Worm (Caenorhabditis elegans) whole organism, L3 larva: ENCODE results near the gene F33A8.7.

Experiments used
- R02D3.7 ChIP-seq: fragments of 150-350 bp; optimal IDR thresholded peaks from 2 replicates; lab custom pipeline; 2014; ENCODE audit warnings: missing biosample characterization, missing genetic modification characterization
- ZK546.5 ChIP-seq: sonication (generic microtip); optimal IDR thresholded peaks from 2 replicates; lab custom pipeline; 2017; ENCODE audit warnings: missing biosample characterization, missing genetic modification characterization
- aly-2 ChIP-seq: fragments of 150-350 bp; optimal IDR thresholded peaks from 2 replicates; lab custom pipeline; 2014; ENCODE audit warnings: missing biosample characterization, missing genetic modification characterization
- ama-1 ChIP-seq: fragments of 150-350 bp; optimal IDR thresholded peaks from 2 replicates; lab custom pipeline; 2018
- ceh-16 ChIP-seq: sonication (generic microtip); optimal IDR thresholded peaks from 2 replicates; lab custom pipeline; 2017; ENCODE audit warnings: missing biosample characterization, missing genetic modification characterization
- ceh-28 ChIP-seq: fragments of 150-350 bp; optimal IDR thresholded peaks from 2 replicates; lab custom pipeline; 2014; ENCODE audit warnings: missing biosample characterization, missing genetic modification reagents, missing genetic modification characterization
- ceh-82 ChIP-seq: fragments of 150-350 bp; optimal IDR thresholded peaks from 2 replicates; lab custom pipeline; 2014; ENCODE audit warnings: missing biosample characterization, missing genetic modification characterization
- egl-27 ChIP-seq: sonication (generic microtip); optimal IDR thresholded peaks from 4 replicates; lab custom pipeline; 2017; ENCODE audit warnings: missing biosample characterization, missing genetic modification reagents, missing genetic modification characterization
- egl-5 ChIP-seq: fragments of 150-350 bp; optimal IDR thresholded peaks from 2 replicates; lab custom pipeline; 2017; ENCODE audit warnings: missing biosample characterization, missing genetic modification reagents, missing genetic modification characterization, inconsistent platforms
- elt-1 ChIP-seq: fragments of 150-350 bp; optimal IDR thresholded peaks from 2 replicates; lab custom pipeline; 2014; ENCODE audit warnings: missing biosample characterization, missing genetic modification characterization
- elt-2 ChIP-seq: sonication (generic microtip); optimal IDR thresholded peaks from 2 replicates; lab custom pipeline; 2016; ENCODE audit warnings: missing genetic modification reagents, mild to moderate bottlenecking, missing genetic modification characterization, missing compliant biosample characterization
- eor-1 ChIP-seq, 2 experiments: fragments of 150-350 bp; optimal IDR thresholded peaks; 2 replicates each; lab custom pipeline; 2014 to 2018; ENCODE audit warnings: missing biosample characterization in 2 of 2, missing genetic modification characterization in 2 of 2
- fkh-10 ChIP-seq: sonication (generic microtip); optimal IDR thresholded peaks from 2 replicates; lab custom pipeline; 2017; ENCODE audit warnings: missing biosample characterization, missing genetic modification reagents, missing genetic modification characterization
- fkh-2 ChIP-seq: fragments of 150-350 bp; optimal IDR thresholded peaks from 2 replicates; lab custom pipeline; 2014; ENCODE audit warnings: missing biosample characterization, missing genetic modification reagents, missing genetic modification characterization
- fos-1 ChIP-seq: fragments of 150-350 bp; optimal IDR thresholded peaks from 2 replicates; lab custom pipeline; 2014; ENCODE audit warnings: missing biosample characterization, missing genetic modification characterization
- lin-15B ChIP-seq: fragments of 150-350 bp; optimal IDR thresholded peaks from 2 replicates; lab custom pipeline; 2014; ENCODE audit warnings: missing biosample characterization, missing genetic modification characterization
- lin-39 ChIP-seq: fragments of 150-350 bp; optimal IDR thresholded peaks from 2 replicates; lab custom pipeline; 2018; ENCODE audit warnings: missing biosample characterization, missing genetic modification reagents, missing genetic modification characterization
- lsy-12 ChIP-seq: sonication (generic microtip); optimal IDR thresholded peaks from 2 replicates; lab custom pipeline; 2016; ENCODE audit warnings: mild to moderate bottlenecking, missing genetic modification characterization, missing compliant biosample characterization
- mml-1 ChIP-seq: fragments of 150-350 bp; sonication (generic microtip); optimal IDR thresholded peaks from 3 replicates; lab custom pipeline; 2014; ENCODE audit warnings: missing biosample characterization, missing genetic modification characterization
- nhr-11 ChIP-seq: fragments of 150-350 bp; optimal IDR thresholded peaks from 2 replicates; lab custom pipeline; 2014; ENCODE audit warnings: missing biosample characterization, missing genetic modification characterization
- nhr-12 ChIP-seq: fragments of 150-350 bp; optimal IDR thresholded peaks from 2 replicates; lab custom pipeline; 2014; ENCODE audit warnings: missing biosample characterization, missing genetic modification characterization
- nhr-23 ChIP-seq: fragments of 150-350 bp; optimal IDR thresholded peaks from 2 replicates; lab custom pipeline; 2014; ENCODE audit warnings: missing biosample characterization, missing genetic modification reagents, missing genetic modification characterization
- nhr-237 ChIP-seq: fragments of 150-350 bp; optimal IDR thresholded peaks from 2 replicates; lab custom pipeline; 2014; ENCODE audit warnings: missing biosample characterization, missing genetic modification characterization
- nhr-25 ChIP-seq: sonication (generic microtip); optimal IDR thresholded peaks from 2 replicates; lab custom pipeline; 2017; ENCODE audit warnings: missing biosample characterization, missing genetic modification characterization
- nhr-28 ChIP-seq: fragments of 150-350 bp; optimal IDR thresholded peaks from 2 replicates; lab custom pipeline; 2014; ENCODE audit warnings: missing biosample characterization, missing genetic modification characterization
- nhr-43 ChIP-seq: sonication (generic microtip); optimal IDR thresholded peaks from 2 replicates; lab custom pipeline; 2016; ENCODE audit warnings: mild to moderate bottlenecking, missing genetic modification characterization, missing compliant biosample characterization; ENCODE audit not compliant: poor library complexity, severe bottlenecking
- nhr-67 ChIP-seq: fragments of 150-350 bp; optimal IDR thresholded peaks from 2 replicates; lab custom pipeline; 2014; ENCODE audit warnings: missing biosample characterization, missing genetic modification characterization
- nhr-76 ChIP-seq: fragments of 150-350 bp; sonication (generic microtip); optimal IDR thresholded peaks from 5 replicates; lab custom pipeline; 2014; ENCODE audit warnings: missing biosample characterization, missing genetic modification characterization
- pha-4 ChIP-seq: fragments of 150-350 bp; optimal IDR thresholded peaks from 2 replicates; lab custom pipeline; 2014; ENCODE audit warnings: missing biosample characterization, missing genetic modification reagents, missing genetic modification characterization
- pqm-1 ChIP-seq: fragments of 150-350 bp; optimal IDR thresholded peaks from 2 replicates; lab custom pipeline; 2017; ENCODE audit warnings: missing biosample characterization, missing genetic modification characterization, inconsistent platforms
- sea-2 ChIP-seq: fragments of 150-350 bp; sonication (generic microtip); optimal IDR thresholded peaks from 4 replicates; lab custom pipeline; 2014; ENCODE audit warnings: missing biosample characterization, missing genetic modification reagents, missing genetic modification characterization
- skn-1 ChIP-seq: fragments of 150-350 bp; optimal IDR thresholded peaks from 2 replicates; lab custom pipeline; 2014; ENCODE audit warnings: missing biosample characterization, missing genetic modification characterization
- unc-39 ChIP-seq: sonication (generic microtip); optimal IDR thresholded peaks from 4 replicates; lab custom pipeline; 2017; ENCODE audit warnings: missing biosample characterization, missing genetic modification characterization
- unc-62 ChIP-seq: fragments of 150-350 bp; sonication (generic microtip); optimal IDR thresholded peaks from 4 replicates; lab custom pipeline; 2014; ENCODE audit warnings: missing biosample characterization, missing genetic modification reagents, missing genetic modification characterization
- ztf-11 ChIP-seq: fragments of 150-350 bp; optimal IDR thresholded peaks from 2 replicates; lab custom pipeline; 2014; ENCODE audit warnings: missing biosample characterization, missing genetic modification characterization
- ztf-4 ChIP-seq: fragments of 150-350 bp; optimal IDR thresholded peaks from 2 replicates; lab custom pipeline; 2014; ENCODE audit warnings: missing biosample characterization, missing genetic modification characterization

The F33A8.7 gene

DNA sequence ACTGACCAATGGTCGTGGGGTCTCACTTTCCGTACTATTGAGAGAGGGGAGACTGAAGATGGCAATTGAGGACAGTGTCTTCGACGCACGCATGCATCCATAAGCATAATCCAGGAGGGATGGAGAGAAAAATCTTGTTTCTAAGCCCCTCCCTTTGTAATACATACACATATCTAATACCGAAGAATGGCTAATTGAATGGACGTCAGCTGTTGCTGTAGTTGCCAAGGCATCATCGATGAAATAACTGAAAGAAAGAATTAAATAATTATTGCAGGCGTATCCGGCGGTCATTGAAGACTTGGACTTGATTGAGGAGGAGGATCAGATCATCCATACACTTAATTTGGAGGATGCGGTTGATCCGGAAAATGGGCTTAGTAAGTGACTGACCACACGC is at the start of gene F33A8.7:
Gene F33A8.7 (minus strand): TSS at position 101 of the 400 bp plus-strand sequence.
- no peak for TF ChIP-seq fkh-10 (GFP tag; lab: Kevin White, UChicago)
- no peak for TF ChIP-seq nhr-12 (tag; lab: Kevin White, UChicago)
- TF ChIP-seq eor-1 (tag; optimal IDR thresholded peaks at IDR 0.05; lab: Kevin White, UChicago) = no peak
- TF ChIP-seq ama-1 (lab: Kevin White, UChicago) = no peak
- TF ChIP-seq sea-2 (GFP tag; lab: Kevin White, UChicago) = no peak
- no peak for TF ChIP-seq fos-1
- TF ChIP-seq ceh-16 (tag; lab: Kevin White, UChicago) = no peak
- TF ChIP-seq nhr-23 (tag; lab: Kevin White, UChicago) = no peak
- TF ChIP-seq ztf-11 (tag; lab: Kevin White, UChicago) = no peak
- no peak for TF ChIP-seq nhr-43 (tag; lab: Kevin White, UChicago)
- TF ChIP-seq skn-1 (tag; lab: Kevin White, UChicago) = no peak
- TF ChIP-seq aly-2 (tag; lab: Kevin White, UChicago) = no peak
- TF ChIP-seq unc-62 = no peak
- TF ChIP-seq elt-1 (tag; lab: Kevin White, UChicago) = no peak

DNA sequence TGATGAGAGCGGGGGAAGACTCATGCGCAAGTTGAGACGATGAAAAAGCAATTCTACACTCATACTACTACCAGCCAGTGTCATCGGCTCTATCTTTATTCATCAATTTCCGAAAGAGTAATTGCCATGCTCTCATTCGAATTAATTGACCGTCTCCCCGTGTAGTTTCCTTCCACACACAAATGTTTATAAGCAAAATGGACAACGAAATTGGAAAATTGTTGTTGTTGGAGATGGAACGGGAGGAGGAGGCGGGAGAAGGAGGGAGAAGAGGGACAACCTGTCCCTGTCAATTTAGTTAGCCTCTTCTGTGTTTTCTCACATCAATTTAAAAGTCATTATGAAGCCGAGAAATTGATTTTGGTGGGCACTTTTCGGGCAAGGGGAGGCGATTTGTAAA is 47.1 kb upstream of the F33A8.7 start:
- TF ChIP-seq nhr-12 (tag; lab: Kevin White, UChicago) (no peak), pha-4 (tag; lab: Kevin White, UChicago) (no peak), nhr-23 (tag; lab: Kevin White, UChicago) (no peak), ceh-82 (tag; lab: Kevin White, UChicago) (no peak), fkh-2 (tag; lab: Kevin White, UChicago) (no peak), ZK546.5 (tag; lab: Kevin White, UChicago) (no peak), lsy-12 (no peak), egl-5 (tag; lab: Kevin White, UChicago) (no peak), elt-2 (tag; lab: Kevin White, UChicago) (no peak), ceh-28 (no peak), mml-1 (no peak), nhr-25 (tag; lab: Kevin White, UChicago) (no peak), nhr-237 (tag; lab: Kevin White, UChicago) (no peak), fos-1 (no peak), fkh-10 (GFP tag; lab: Kevin White, UChicago) (no peak), elt-1 (tag; lab: Kevin White, UChicago) (no peak), lin-39 (no peak), sea-2 (GFP tag; lab: Kevin White, UChicago) (no peak), ama-1 (lab: Kevin White, UChicago) (no peak)
- TF ChIP-seq, all 47 proteins: peak for 0

DNA sequence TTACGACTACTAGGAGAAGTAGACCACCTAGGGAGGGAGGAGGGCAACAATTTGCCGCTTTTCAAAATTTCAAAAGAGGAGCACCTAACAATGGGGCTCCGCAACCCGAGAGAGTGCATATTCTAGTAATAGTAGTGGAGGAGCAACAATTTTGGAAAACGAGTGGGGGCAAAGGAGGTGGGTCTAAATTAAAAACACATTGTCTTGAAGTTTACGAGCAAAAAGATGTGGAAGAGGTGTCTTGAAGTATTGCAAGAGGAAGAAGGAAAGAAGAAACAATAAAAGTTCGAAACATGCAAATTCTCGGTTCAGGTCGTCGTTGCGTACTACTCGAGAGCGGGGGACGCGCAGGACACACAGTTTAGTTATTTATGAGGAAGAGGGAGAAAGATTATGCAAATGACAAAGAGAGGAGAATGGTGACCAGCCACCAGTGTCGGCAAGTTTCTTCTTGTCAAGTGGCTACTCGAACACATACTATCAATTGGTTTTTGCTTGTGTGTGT is 38.8 kb upstream of the F33A8.7 start:
- TF ChIP-seq mml-1 = no peak
- no peak for TF ChIP-seq egl-5 (tag; lab: Kevin White, UChicago)
- no peak for TF ChIP-seq nhr-67 (tag; lab: Kevin White, UChicago)
- TF ChIP-seq unc-39 (tag; lab: Kevin White, UChicago) = no peak
- no peak for TF ChIP-seq nhr-76 (tag; lab: Kevin White, UChicago)
- no peak for TF ChIP-seq R02D3.7 (tag; lab: Kevin White, UChicago)
- TF ChIP-seq nhr-237 (tag; lab: Kevin White, UChicago) = no peak

DNA sequence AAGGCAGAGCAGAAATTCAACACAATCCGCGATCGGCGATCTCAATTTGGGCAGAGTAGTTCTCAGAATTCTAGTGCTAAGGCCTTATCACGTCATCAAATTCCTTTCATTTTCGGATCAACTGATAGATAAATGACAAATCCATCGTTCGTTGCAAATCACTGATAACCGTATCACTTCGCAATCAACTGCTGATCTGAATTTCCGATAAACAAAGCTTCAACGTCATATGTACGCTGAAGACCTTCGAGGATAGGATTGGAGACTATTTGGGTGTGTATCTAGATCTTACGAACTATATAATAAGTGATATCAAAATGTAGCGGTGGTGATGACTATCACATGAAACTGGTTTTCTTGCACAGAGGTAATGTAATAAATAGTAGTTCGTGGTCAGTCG is 31.8 kb upstream of the F33A8.7 start:
- TF ChIP-seq aly-2 (tag; lab: Kevin White, UChicago) (no peak), nhr-23 (tag; lab: Kevin White, UChicago) (peak; percentile 30), fkh-10 (GFP tag; lab: Kevin White, UChicago) (no peak), pqm-1 (tag; lab: Kevin White, UChicago) (no peak)

DNA sequence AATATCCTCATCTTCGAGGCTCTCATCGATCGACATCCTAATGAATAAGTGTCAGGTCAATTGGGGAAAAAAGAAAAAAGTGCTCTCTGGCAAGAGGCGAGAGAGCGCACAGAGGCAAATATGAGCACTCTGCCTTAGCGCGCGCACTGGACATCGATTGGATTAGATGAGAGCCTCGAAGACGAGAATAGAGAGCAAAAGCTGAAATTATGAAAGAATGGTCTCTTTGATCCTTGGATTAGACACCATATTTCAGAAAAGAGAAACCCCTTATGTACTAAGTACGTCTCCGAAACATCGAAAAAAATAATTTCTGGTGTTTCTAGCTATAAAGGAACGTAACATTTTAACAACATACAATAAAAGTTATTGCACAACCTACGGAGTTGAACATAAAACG is 29.8 kb upstream of the F33A8.7 start, which contains the start of gene F45E10.2:
Gene F45E10.2 (minus strand): TSS at position 101 of the 400 bp plus-strand sequence.
- TF ChIP-seq egl-27 (tag; lab: Kevin White, UChicago) (no peak), nhr-23 (tag; lab: Kevin White, UChicago) (no peak), ztf-4 (tag; lab: Kevin White, UChicago) (no peak), skn-1 (tag; lab: Kevin White, UChicago) (no peak), nhr-12 (tag; lab: Kevin White, UChicago) (no peak), fkh-2 (tag; lab: Kevin White, UChicago) (no peak), nhr-43 (tag; lab: Kevin White, UChicago) (no peak), elt-1 (tag; lab: Kevin White, UChicago) (no peak), nhr-11 (tag; lab: Kevin White, UChicago) (no peak), nhr-76 (tag; lab: Kevin White, UChicago) (no peak), pha-4 (tag; lab: Kevin White, UChicago) (no peak), lin-15B (tag; lab: Kevin White, UChicago) (no peak), unc-62 (no peak), R02D3.7 (tag; lab: Kevin White, UChicago) (no peak), nhr-28 (tag; lab: Kevin White, UChicago) (no peak)
- TF ChIP-seq, all 47 proteins: peak for 0
